Worm (Caenorhabditis elegans) whole organism, young adult: ENCODE data around the gene Y54E2A.10.

ENCODE experiments used
- ceh-79 ChIP-seq: sonication (generic microtip); optimal IDR thresholded peaks from 2 replicates; lab custom pipeline; 2017; ENCODE audit warnings: mild to moderate bottlenecking, missing genetic modification characterization, missing compliant biosample characterization
- snpc-4 ChIP-seq, 5 experiments: fragments of 150-350 bp in 1 of 5; sonication (generic microtip) in 4 of 5; optimal IDR thresholded peaks; 2 replicates each; lab custom pipeline; 2014 to 2018; ENCODE audit warnings: missing genetic modification characterization in 5 of 5, missing biosample characterization in 3 of 5, antibody characterized with exemption in 2 of 5, mild to moderate bottlenecking in 2 of 5, missing compliant biosample characterization in 2 of 5, missing genotype in 2 of 5, moderate library complexity in 2 of 5, missing genetic modification reagents in 1 of 5

DNA sequence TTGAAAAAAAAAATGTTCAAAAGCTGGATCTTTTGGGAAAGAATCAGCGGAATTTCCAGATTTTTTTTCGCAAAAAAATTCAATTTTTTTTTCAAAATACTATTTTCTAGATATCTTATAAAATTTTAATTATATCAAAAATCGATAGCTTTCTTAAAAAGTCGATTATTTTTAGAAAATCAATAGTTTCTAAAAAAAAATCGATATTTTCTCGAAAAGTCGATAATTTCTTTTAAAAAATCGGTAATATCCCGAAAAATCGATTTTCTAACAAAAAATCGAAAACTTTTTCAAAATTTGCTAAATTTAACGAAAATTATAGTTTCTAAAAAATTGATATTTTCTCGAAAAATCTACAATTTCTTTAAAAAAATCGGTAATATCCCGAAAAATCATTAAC, 22.0 kb upstream of the Y54E2A.10 start:
- no peak for TF ChIP-seq ceh-79 (tag; lab: Kevin White, UChicago)
- TF ChIP-seq snpc-4 (GFP tag; optimal IDR thresholded peaks at IDR 0.05; lab: Kevin White, UChicago): no peak
- TF ChIP-seq snpc-4 (tag; optimal IDR thresholded peaks at IDR 0.05; lab: Kevin White, UChicago): no peak
